Fruit fly (Drosophila melanogaster) whole organism, prepupa: ENCODE results near the gene CG31176.

Source experiments
- CG1621 ChIP-seq: fragments of 200-800 bp; sonication (Bioruptor generic); optimal IDR thresholded peaks from 3 replicates; lab custom pipeline; 2018; ENCODE audit warnings: missing biosample characterization, mild to moderate bottlenecking, missing genetic modification characterization
- CG6163 ChIP-seq: fragments of 200-800 bp; sonication (Bioruptor generic); IDR thresholded peaks from 3 replicates; pipeline ENCODE4 v1.3.6; 2022; ENCODE audit warnings: missing biosample characterization, missing genetic modification characterization
- Sox102F ChIP-seq: fragments of 200-800 bp; sonication (Bioruptor generic); optimal IDR thresholded peaks from 2 replicates; lab custom pipeline; 2016; ENCODE audit warnings: missing biosample characterization, mild to moderate bottlenecking, missing genetic modification characterization

- TF ChIP-seq CG1621: no peak
- TF ChIP-seq Sox102F (GFP tag; lab: Kevin White, UChicago): no peak
- TF ChIP-seq CG6163 (GFP tag; lab: Robert Waterston, UW): no peak
These were observed 19.6 kb upstream of the CG31176 start, which contains the start of gene CG34034 for dm6 chr3R:21739010-21739409.
